Fruit fly (Drosophila melanogaster): ENCODE measurements around the gene grk.

DNA sequence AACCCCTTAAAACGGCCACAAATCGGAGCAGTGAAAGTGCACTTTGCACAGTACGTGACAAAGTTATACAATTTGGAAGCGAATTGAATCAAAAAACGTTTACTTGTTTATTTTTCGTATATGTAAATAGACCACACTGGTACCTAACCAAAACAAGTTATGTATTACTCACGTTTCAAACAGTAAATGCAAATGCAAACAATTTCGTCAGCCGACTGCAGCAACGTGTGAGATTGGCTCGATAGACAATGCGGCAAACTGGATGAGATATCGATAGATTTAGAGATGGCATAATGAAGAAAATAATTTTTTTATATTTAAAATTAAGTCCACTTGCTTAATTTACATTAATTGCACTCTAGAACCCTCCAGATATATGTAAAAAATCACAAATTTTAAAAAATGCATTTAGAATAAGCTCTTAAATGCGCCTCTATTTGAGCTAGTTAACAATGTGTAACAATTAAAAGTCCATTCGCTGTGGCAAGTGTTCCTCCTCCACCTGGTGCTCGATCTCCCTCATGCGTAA lies 51.8 kb downstream of the grk start, which contains the start of gene AlaRS:
- TF ChIP-seq ttk (optimal IDR thresholded peaks at IDR 0.05): no peak
- TF ChIP-seq psq (optimal IDR thresholded peaks at IDR 0.05): no peak
- TF ChIP-seq h (optimal IDR thresholded peaks at IDR 0.05): no peak
- TF ChIP-seq Myc (optimal IDR thresholded peaks at IDR 0.05): no peak
- TF ChIP-seq Sin3A (optimal IDR thresholded peaks at IDR 0.05): no peak
